Fruit fly (Drosophila melanogaster) whole organism, embryonic: Measurements from ENCODE around the gene bmm.
A peak's percentile ranks its signal among the peaks of the same experiment; 100 is the strongest.

Source experiments
- Abd-B ChIP-seq: fragments of 200-800 bp; sonication (Bioruptor generic); optimal IDR thresholded peaks from 2 replicates; lab custom pipeline; 2018; ENCODE audit warnings: missing biosample characterization, mild to moderate bottlenecking, missing genetic modification characterization, moderate library complexity
- Bgb ChIP-seq: fragments of 200-800 bp; sonication (Bioruptor generic); IDR thresholded peaks from 2 replicates; pipeline ENCODE4 v1.3.6; 2022; ENCODE audit warnings: missing biosample characterization, missing genetic modification characterization; ENCODE audit not compliant: partially characterized antibody
- Bteb2 ChIP-seq: fragments of 200-800 bp; sonication (Bioruptor generic); optimal IDR thresholded peaks from 2 replicates; lab custom pipeline; 2016; ENCODE audit warnings: missing biosample characterization, missing genetic modification characterization
- CG10267 ChIP-seq: fragments of 200-800 bp; sonication (Bioruptor generic); optimal IDR thresholded peaks from 2 replicates; lab custom pipeline; 2018; ENCODE audit warnings: missing biosample characterization, mild to moderate bottlenecking, missing genetic modification characterization, moderate library complexity
- CG10543 ChIP-seq: fragments of 200-800 bp; sonication (Bioruptor generic); optimal IDR thresholded peaks from 3 replicates; lab custom pipeline; 2017; ENCODE audit warnings: missing biosample characterization, mild to moderate bottlenecking, missing genetic modification characterization, moderate library complexity
- CG10565 ChIP-seq: fragments of 200-800 bp; sonication (Bioruptor generic); optimal IDR thresholded peaks from 3 replicates; lab custom pipeline; 2016; ENCODE audit warnings: missing biosample characterization, mild to moderate bottlenecking, missing genetic modification characterization
- CG11696 ChIP-seq: fragments of 200-800 bp; sonication (Bioruptor generic); IDR thresholded peaks from 2 replicates; pipeline ENCODE4 v1.3.6; 2022; ENCODE audit warnings: missing biosample characterization, missing genetic modification characterization
- CG12744 ChIP-seq: fragments of 200-800 bp; sonication (Bioruptor generic); optimal IDR thresholded peaks from 2 replicates; lab custom pipeline; 2016; ENCODE audit warnings: missing biosample characterization, missing genetic modification characterization
- CG14014 ChIP-seq: fragments of 200-800 bp; sonication (Bioruptor generic); IDR thresholded peaks from 2 replicates; pipeline ENCODE4 v1.3.6; 2022; ENCODE audit warnings: missing biosample characterization, missing genetic modification characterization
- CG14441 ChIP-seq: fragments of 200-800 bp; sonication (Bioruptor generic); IDR thresholded peaks from 2 replicates; pipeline ENCODE4 v1.3.6; 2022; ENCODE audit warnings: missing biosample characterization, missing genetic modification characterization
- CG14667 ChIP-seq: fragments of 200-800 bp; sonication (Bioruptor generic); IDR thresholded peaks from 2 replicates; pipeline ENCODE4 v1.3.6; 2022; ENCODE audit warnings: missing biosample characterization, missing genetic modification characterization
- CG15479 ChIP-seq: fragments of 200-800 bp; sonication (Bioruptor generic); optimal IDR thresholded peaks from 3 replicates; lab custom pipeline; 2019; ENCODE audit warnings: missing biosample characterization, mild to moderate bottlenecking, missing genetic modification characterization, moderate library complexity
- CG16813 ChIP-seq: fragments of 200-800 bp; sonication (Bioruptor generic); IDR thresholded peaks from 3 replicates; pipeline ENCODE4 v1.3.6; 2022; ENCODE audit warnings: missing biosample characterization, missing genetic modification characterization; ENCODE audit not compliant: partially characterized antibody
- CG32532 ChIP-seq: fragments of 200-800 bp; sonication (Bioruptor generic); IDR thresholded peaks from 2 replicates; pipeline ENCODE4 v1.3.6; 2022; ENCODE audit warnings: missing biosample characterization, missing genetic modification characterization
- CG32772 ChIP-seq: fragments of 200-800 bp; sonication (Bioruptor generic); IDR thresholded peaks from 2 replicates; pipeline ENCODE4 v1.3.6; 2022; ENCODE audit warnings: missing biosample characterization, missing genetic modification characterization
- CG3847 ChIP-seq: fragments of 200-800 bp; sonication (Bioruptor generic); IDR thresholded peaks from 2 replicates; pipeline ENCODE4 v1.3.6; 2022; ENCODE audit warnings: missing biosample characterization, missing genetic modification characterization
- CG4424 ChIP-seq: fragments of 200-800 bp; sonication (Bioruptor generic); optimal IDR thresholded peaks from 3 replicates; lab custom pipeline; 2016; ENCODE audit warnings: missing biosample characterization, missing genetic modification characterization
- CG4707 ChIP-seq: fragments of 200-800 bp; sonication (Bioruptor generic); optimal IDR thresholded peaks from 2 replicates; lab custom pipeline; 2018; ENCODE audit warnings: missing biosample characterization, mild to moderate bottlenecking, missing genetic modification characterization, moderate library complexity
- CG5180 ChIP-seq: fragments of 200-800 bp; sonication (Bioruptor generic); optimal IDR thresholded peaks from 3 replicates; lab custom pipeline; 2017; ENCODE audit warnings: missing biosample characterization, missing genetic modification characterization, mild to moderate bottlenecking, moderate library complexity, missing genetic modification reagents
- CG7357 ChIP-seq: fragments of 200-800 bp; sonication (Bioruptor generic); IDR thresholded peaks from 3 replicates; pipeline ENCODE4 v1.3.6; 2022; ENCODE audit warnings: missing biosample characterization, missing genetic modification characterization
- CG7928 ChIP-seq: fragments of 200-800 bp; sonication (Bioruptor generic); optimal IDR thresholded peaks from 2 replicates; lab custom pipeline; 2017; ENCODE audit warnings: missing biosample characterization, mild to moderate bottlenecking, missing genetic modification characterization
- CG8281 ChIP-seq: fragments of 200-800 bp; sonication (Bioruptor generic); optimal IDR thresholded peaks from 2 replicates; lab custom pipeline; 2018; ENCODE audit warnings: missing biosample characterization, mild to moderate bottlenecking, missing genetic modification characterization, moderate library complexity
- Camta ChIP-seq: fragments of 200-800 bp; sonication (Bioruptor generic); optimal IDR thresholded peaks from 2 replicates; lab custom pipeline; 2016; ENCODE audit warnings: missing biosample characterization, missing genetic modification characterization
- Dad ChIP-seq: fragments of 200-800 bp; sonication (Bioruptor generic); optimal IDR thresholded peaks from 3 replicates; lab custom pipeline; 2016; ENCODE audit warnings: missing biosample characterization, missing genetic modification characterization
- Dek ChIP-seq: fragments of 200-800 bp; sonication (Bioruptor generic); optimal IDR thresholded peaks from 3 replicates; lab custom pipeline; 2019; ENCODE audit warnings: missing biosample characterization, mild to moderate bottlenecking, missing genetic modification characterization, moderate library complexity
- E2f1 ChIP-seq: fragments of 200-800 bp; sonication (Bioruptor generic); IDR thresholded peaks from 2 replicates; pipeline ENCODE4 v1.3.6; 2022; ENCODE audit warnings: missing biosample characterization, missing genetic modification characterization
- Elba2 ChIP-seq: fragments of 200-800 bp; sonication (Bioruptor generic); optimal IDR thresholded peaks from 3 replicates; lab custom pipeline; 2016; ENCODE audit warnings: missing biosample characterization, missing genetic modification characterization
- Hey ChIP-seq: fragments of 200-800 bp; sonication (Bioruptor generic); optimal IDR thresholded peaks from 3 replicates; lab custom pipeline; 2018; ENCODE audit warnings: missing biosample characterization, mild to moderate bottlenecking, missing genetic modification characterization
- Med ChIP-seq: fragments of 200-800 bp; sonication (Bioruptor generic); peaks from one replicate; lab custom pipeline; 2016; ENCODE audit warnings: missing biosample characterization, missing genetic modification characterization, mild to moderate bottlenecking, inconsistent platforms, moderate library complexity
- Meics ChIP-seq: fragments of 200-800 bp; sonication (Bioruptor generic); optimal IDR thresholded peaks from 2 replicates; lab custom pipeline; 2017; ENCODE audit warnings: missing biosample characterization, mild to moderate bottlenecking, missing genetic modification characterization
- Sox102F ChIP-seq: fragments of 200-800 bp; sonication (Bioruptor generic); optimal IDR thresholded peaks from 2 replicates; lab custom pipeline; 2018; ENCODE audit warnings: missing biosample characterization, mild to moderate bottlenecking, missing genetic modification characterization, moderate library complexity
- ato ChIP-seq: fragments of 200-800 bp; sonication (Bioruptor generic); IDR thresholded peaks from 2 replicates; pipeline ENCODE4 v1.3.6; 2022; ENCODE audit warnings: missing biosample characterization, missing genetic modification characterization; ENCODE audit not compliant: partially characterized antibody
- crol ChIP-seq: fragments of 200-800 bp; sonication (Bioruptor generic); IDR thresholded peaks from 2 replicates; pipeline ENCODE4 v1.3.6; 2022; ENCODE audit warnings: missing biosample characterization, missing genetic modification characterization
- en ChIP-seq: fragments of 200-800 bp; sonication (Bioruptor generic); optimal IDR thresholded peaks from 2 replicates; lab custom pipeline; 2016; ENCODE audit warnings: missing biosample characterization, missing genetic modification characterization
- grau ChIP-seq: fragments of 200-800 bp; optimal IDR thresholded peaks from 3 replicates; lab custom pipeline; 2019; ENCODE audit warnings: missing biosample characterization, mild to moderate bottlenecking, missing genetic modification characterization, moderate library complexity
- gro ChIP-seq: fragments of 200-800 bp; sonication (Bioruptor generic); optimal IDR thresholded peaks from 2 replicates; lab custom pipeline; 2016; ENCODE audit warnings: missing biosample characterization, missing genetic modification characterization
- ind ChIP-seq: fragments of 200-800 bp; sonication (Bioruptor generic); optimal IDR thresholded peaks from 3 replicates; lab custom pipeline; 2016; ENCODE audit warnings: missing biosample characterization, missing genetic modification characterization
- ken ChIP-seq: fragments of 200-800 bp; sonication (Bioruptor generic); IDR thresholded peaks from 3 replicates; pipeline ENCODE4 v1.3.6; 2022; ENCODE audit warnings: missing biosample characterization, missing genetic modification characterization
- knrl ChIP-seq: fragments of 200-800 bp; sonication (Bioruptor generic); IDR thresholded peaks from 3 replicates; pipeline ENCODE4 v1.3.6; 2022; ENCODE audit warnings: missing biosample characterization, missing genetic modification characterization; ENCODE audit not compliant: partially characterized antibody
- rib ChIP-seq: fragments of 200-800 bp; sonication (Bioruptor generic); IDR thresholded peaks from 2 replicates; pipeline ENCODE4 v1.3.6; 2022; ENCODE audit warnings: missing biosample characterization, missing genetic modification characterization
- row ChIP-seq: fragments of 200-800 bp; sonication (Bioruptor generic); IDR thresholded peaks from 3 replicates; pipeline ENCODE4 v1.3.6; 2022; ENCODE audit warnings: missing biosample characterization, missing genetic modification characterization
- schlank ChIP-seq: fragments of 200-800 bp; sonication (Bioruptor generic); optimal IDR thresholded peaks from 2 replicates; lab custom pipeline; 2018; ENCODE audit warnings: missing biosample characterization, mild to moderate bottlenecking, missing genetic modification characterization
- slou ChIP-seq: fragments of 200-800 bp; sonication (Bioruptor generic); optimal IDR thresholded peaks from 3 replicates; lab custom pipeline; 2016; ENCODE audit warnings: missing biosample characterization, missing genetic modification characterization
- ssp ChIP-seq: fragments of 200-800 bp; sonication (Bioruptor generic); IDR thresholded peaks from 2 replicates; pipeline ENCODE4 v1.3.6; 2022; ENCODE audit warnings: missing biosample characterization, missing genetic modification characterization
- tap ChIP-seq: fragments of 200-800 bp; optimal IDR thresholded peaks from 3 replicates; lab custom pipeline; 2019; ENCODE audit warnings: missing biosample characterization, mild to moderate bottlenecking, missing genetic modification characterization, moderate library complexity
- tgo ChIP-seq: fragments of 200-800 bp; sonication (Bioruptor generic); IDR thresholded peaks from 3 replicates; pipeline ENCODE4 v1.3.6; 2022; ENCODE audit warnings: missing biosample characterization, missing genetic modification characterization
- ttk ChIP-seq: fragments of 200-800 bp; sonication (Bioruptor generic); IDR thresholded peaks from 2 replicates; pipeline ENCODE4 v2.1.2; 2022; ENCODE audit warnings: missing biosample characterization, missing genetic modification characterization
- unc-4 ChIP-seq: fragments of 200-800 bp; sonication (Bioruptor generic); IDR thresholded peaks from 2 replicates; pipeline ENCODE4 v1.3.6; 2022; ENCODE audit warnings: missing biosample characterization, missing genetic modification characterization; ENCODE audit not compliant: partially characterized antibody
- wor ChIP-seq: fragments of 200-800 bp; sonication (Bioruptor generic); IDR thresholded peaks from 2 replicates; pipeline ENCODE4 v1.3.6; 2022; ENCODE audit warnings: missing biosample characterization, missing genetic modification characterization

Gene bmm

dm6 chr3L:14781082-14781862 is 4.9 kb downstream of the bmm start (continued):
- TF ChIP-seq CG10565 (GFP tag; lab: Kevin White, UChicago) (no peak), Dad (GFP tag; lab: Kevin White, UChicago) (no peak), Dek (tag; lab: Kevin White, UChicago) (peak; percentile 26), tap (tag; lab: Kevin White, UChicago) (no peak), CG14441 (GFP tag; lab: Robert Waterston, UW) (peak; percentile 43; the same call in 1 of the 2 replicates), en (GFP tag; lab: Kevin White, UChicago) (peak; percentile 53), CG10543 (GFP tag; lab: Kevin White, UChicago) (peak; percentile 82), CG15479 (GFP tag; lab: Kevin White, UChicago) (no peak), crol (GFP tag; lab: Robert Waterston, UW) (peak; percentile 99), slou (GFP tag; lab: Kevin White, UChicago) (peak; percentile 23), Med (peak; percentile 80), CG12744 (no peak), knrl (no peak), ken (GFP tag; lab: Robert Waterston, UW) (peak; percentile 52; the same call in 1 of the 3 replicates), ato (GFP tag; lab: Robert Waterston, UW) (no peak), CG10267 (tag; lab: Kevin White, UChicago) (peak; percentile 54), Meics (GFP tag; lab: Kevin White, UChicago) (peak; percentile 74), Bteb2 (GFP tag; lab: Kevin White, UChicago) (peak; percentile 17), CG4424 (GFP tag; lab: Kevin White, UChicago) (peak; percentile 79), Sox102F (GFP tag; lab: Kevin White, UChicago) (peak; percentile 74), CG8281 (tag; lab: Kevin White, UChicago) (peak; percentile 42), ind (GFP tag; lab: Kevin White, UChicago) (peak; percentile 51), ssp (no peak), schlank (tag; lab: Kevin White, UChicago) (peak; percentile 8), CG14014 (GFP tag; lab: Robert Waterston, UW) (peak; percentile 52; the same call in 1 of the 2 replicates), tgo (GFP tag; lab: Robert Waterston, UW) (peak; percentile 26; the same call in 2 of the 3 replicates), wor (GFP tag; lab: Robert Waterston, UW) (0 out of 2 replicates have a peak, but pooled peaks have one; percentile 37), CG3847 (GFP tag; lab: Robert Waterston, UW) (no peak), Camta (GFP tag; lab: Kevin White, UChicago) (peak; percentile 50), CG16813 (GFP tag; lab: Robert Waterston, UW) (no peak), CG32772 (no peak), Bgb (peak; percentile 24; the same call in 1 of the 2 replicates), CG14667 (GFP tag; lab: Robert Waterston, UW) (no peak), Abd-B (GFP tag; lab: Kevin White, UChicago) (peak; percentile 22), Elba2 (GFP tag; lab: Kevin White, UChicago) (no peak), CG5180 (GFP tag; lab: Kevin White, UChicago) (peak; percentile 56), row (GFP tag; lab: Robert Waterston, UW) (peak; percentile 84), gro (GFP tag; lab: Kevin White, UChicago) (peak; percentile 64), CG7357 (GFP tag; lab: Robert Waterston, UW) (peak; percentile 45; the same call in 1 of the 3 replicates), E2f1 (GFP tag; lab: Robert Waterston, UW) (peak; percentile 38; the same call in 1 of the 2 replicates), rib (GFP tag; lab: Robert Waterston, UW) (peak; percentile 55), ttk (GFP tag; lab: Robert Waterston, UW) (peak; percentile 40), CG32532 (GFP tag; lab: Robert Waterston, UW) (peak; percentile 33; the same call in 1 of the 2 replicates), CG4707 (GFP tag; lab: Kevin White, UChicago) (peak; percentile 61), unc-4 (peak; percentile 56), grau (tag; lab: Kevin White, UChicago) (peak; percentile 65), CG7928 (GFP tag; lab: Kevin White, UChicago) (no peak), CG11696 (no peak; the same call in 1 of the 2 replicates), Hey (tag; lab: Kevin White, UChicago) (peak; percentile 44)
